Fruit fly (Drosophila melanogaster) whole organism, embryonic: ENCODE measurements around the gene CG6527.

Experiments
- Atf6 ChIP-seq: fragments of 200-800 bp; sonication (Bioruptor generic); IDR thresholded peaks from 2 replicates; pipeline ENCODE4 v1.3.6; 2022; ENCODE audit warnings: missing biosample characterization, missing genetic modification characterization
- CG11696 ChIP-seq: fragments of 200-800 bp; sonication (Bioruptor generic); IDR thresholded peaks from 2 replicates; pipeline ENCODE4 v1.3.6; 2022; ENCODE audit warnings: missing biosample characterization, missing genetic modification characterization
- CG14710 ChIP-seq: fragments of 200-800 bp; sonication (Bioruptor generic); optimal IDR thresholded peaks from 3 replicates; lab custom pipeline; 2019; ENCODE audit warnings: missing biosample characterization, mild to moderate bottlenecking, missing genetic modification characterization, moderate library complexity
- CG15073 ChIP-seq: fragments of 200-800 bp; sonication (Bioruptor generic); optimal IDR thresholded peaks from 2 replicates; lab custom pipeline; 2016; ENCODE audit warnings: missing biosample characterization, missing genetic modification characterization
- CG15269 ChIP-seq: fragments of 200-800 bp; sonication (Bioruptor generic); optimal IDR thresholded peaks from 2 replicates; lab custom pipeline; 2018; ENCODE audit warnings: missing biosample characterization, mild to moderate bottlenecking, missing genetic modification characterization, moderate library complexity
- CG1603 ChIP-seq: fragments of 200-800 bp; sonication (Bioruptor generic); optimal IDR thresholded peaks from 2 replicates; lab custom pipeline; 2019; ENCODE audit warnings: missing biosample characterization, mild to moderate bottlenecking, missing genetic modification characterization, moderate library complexity
- CG16813 ChIP-seq: fragments of 200-800 bp; sonication (Bioruptor generic); IDR thresholded peaks from 3 replicates; pipeline ENCODE4 v1.3.6; 2022; ENCODE audit warnings: missing biosample characterization, missing genetic modification characterization; ENCODE audit not compliant: partially characterized antibody
- CG17385 ChIP-seq: fragments of 200-800 bp; sonication (Bioruptor generic); optimal IDR thresholded peaks from 3 replicates; lab custom pipeline; 2018; ENCODE audit warnings: missing biosample characterization, mild to moderate bottlenecking, missing genetic modification characterization
- CG2116 ChIP-seq: fragments of 200-800 bp; sonication (Bioruptor generic); optimal IDR thresholded peaks from 3 replicates; lab custom pipeline; 2018; ENCODE audit warnings: missing biosample characterization, mild to moderate bottlenecking, missing genetic modification characterization
- CG2120 ChIP-seq: fragments of 200-800 bp; sonication (Bioruptor generic); optimal IDR thresholded peaks from 3 replicates; lab custom pipeline; 2016; ENCODE audit warnings: missing biosample characterization, missing genetic modification characterization
- CG2199 ChIP-seq: fragments of 200-800 bp; sonication (Bioruptor generic); IDR thresholded peaks from 3 replicates; pipeline ENCODE4 v1.3.6; 2022; ENCODE audit warnings: missing biosample characterization, missing genetic modification characterization
- CG2712 ChIP-seq: fragments of 200-800 bp; optimal IDR thresholded peaks from 3 replicates; lab custom pipeline; 2019; ENCODE audit warnings: missing biosample characterization, mild to moderate bottlenecking, missing genetic modification characterization, moderate library complexity
- CG2889 ChIP-seq: fragments of 200-800 bp; sonication (Bioruptor generic); IDR thresholded peaks from 3 replicates; pipeline ENCODE4 v1.3.6; 2022; ENCODE audit warnings: missing biosample characterization, missing genetic modification characterization
- CG33213 ChIP-seq: fragments of 200-800 bp; sonication (Bioruptor generic); optimal IDR thresholded peaks from 3 replicates; lab custom pipeline; 2016; ENCODE audit warnings: missing biosample characterization, missing genetic modification characterization
- CG4282 ChIP-seq: fragments of 200-800 bp; sonication (Bioruptor generic); optimal IDR thresholded peaks from 2 replicates; lab custom pipeline; 2016; ENCODE audit warnings: missing biosample characterization, missing genetic modification characterization
- CG4360 ChIP-seq: fragments of 200-800 bp; sonication (Bioruptor generic); IDR thresholded peaks from 2 replicates; pipeline ENCODE4 v1.3.6; 2022; ENCODE audit warnings: missing biosample characterization, missing genetic modification characterization
- CG4424 ChIP-seq: fragments of 200-800 bp; sonication (Bioruptor generic); optimal IDR thresholded peaks from 3 replicates; lab custom pipeline; 2016; ENCODE audit warnings: missing biosample characterization, missing genetic modification characterization
- CG4854 ChIP-seq: fragments of 200-800 bp; sonication (Bioruptor generic); optimal IDR thresholded peaks from 2 replicates; lab custom pipeline; 2016; ENCODE audit warnings: missing biosample characterization, missing genetic modification characterization, inconsistent platforms
- CG6254 ChIP-seq: fragments of 200-800 bp; sonication (Bioruptor generic); optimal IDR thresholded peaks from 3 replicates; lab custom pipeline; 2017; ENCODE audit warnings: mild to moderate bottlenecking, missing biosample characterization, missing genetic modification reagents, missing genetic modification characterization
- CG7839 ChIP-seq: fragments of 200-800 bp; sonication (Bioruptor generic); optimal IDR thresholded peaks from 3 replicates; lab custom pipeline; 2018; ENCODE audit warnings: missing biosample characterization, mild to moderate bottlenecking, missing genetic modification characterization, moderate library complexity
- CG8944 ChIP-seq: fragments of 200-800 bp; sonication (Bioruptor generic); optimal IDR thresholded peaks from 3 replicates; lab custom pipeline; 2016; ENCODE audit warnings: missing biosample characterization, missing genetic modification characterization
- Dbx ChIP-seq: fragments of 200-800 bp; sonication (Bioruptor generic); IDR thresholded peaks from 3 replicates; pipeline ENCODE4 v1.3.6; 2022; ENCODE audit warnings: missing biosample characterization, missing genetic modification characterization
- Deaf1 ChIP-seq: fragments of 200-800 bp; optimal IDR thresholded peaks from 3 replicates; lab custom pipeline; 2019; ENCODE audit warnings: missing biosample characterization, mild to moderate bottlenecking, missing genetic modification characterization, moderate library complexity
- Elba2 ChIP-seq: fragments of 200-800 bp; sonication (Bioruptor generic); optimal IDR thresholded peaks from 3 replicates; lab custom pipeline; 2016; ENCODE audit warnings: missing biosample characterization, missing genetic modification characterization
- HHEX ChIP-seq: fragments of 200-800 bp; sonication (Bioruptor generic); optimal IDR thresholded peaks from 3 replicates; lab custom pipeline; 2017; ENCODE audit warnings: missing biosample characterization, mild to moderate bottlenecking, missing genetic modification characterization, missing genetic modification reagents
- Hand ChIP-seq: fragments of 200-800 bp; sonication (Bioruptor generic); optimal IDR thresholded peaks from 2 replicates; lab custom pipeline; 2017; ENCODE audit warnings: mild to moderate bottlenecking, missing biosample characterization, missing genetic modification reagents, missing genetic modification characterization
- Hr39 ChIP-seq: fragments of >200 bp; optimal IDR thresholded peaks from 2 replicates; lab custom pipeline; 2017
- Mad ChIP-seq: fragments of 200-800 bp; sonication (Bioruptor generic); optimal IDR thresholded peaks from 2 replicates; lab custom pipeline; 2016; ENCODE audit warnings: missing biosample characterization, missing genetic modification characterization
- Max ChIP-seq: fragments of 200-800 bp; sonication (Bioruptor generic); optimal IDR thresholded peaks from 2 replicates; lab custom pipeline; 2016; ENCODE audit warnings: missing biosample characterization, mild to moderate bottlenecking, missing genetic modification characterization
- Six4 ChIP-seq: fragments of 200-800 bp; sonication (Bioruptor generic); optimal IDR thresholded peaks from 2 replicates; lab custom pipeline; 2016; ENCODE audit warnings: missing biosample characterization, missing genetic modification characterization
- Sox102F ChIP-seq: fragments of 200-800 bp; sonication (Bioruptor generic); optimal IDR thresholded peaks from 2 replicates; lab custom pipeline; 2018; ENCODE audit warnings: missing biosample characterization, mild to moderate bottlenecking, missing genetic modification characterization, moderate library complexity
- Sry-δ ChIP-seq: fragments of 200-800 bp; sonication (Bioruptor generic); optimal IDR thresholded peaks from 2 replicates; lab custom pipeline; 2016; ENCODE audit warnings: missing biosample characterization, missing genetic modification characterization
- Ssrp ChIP-seq: fragments of 200-800 bp; sonication (Bioruptor generic); optimal IDR thresholded peaks from 2 replicates; lab custom pipeline; 2018; ENCODE audit warnings: missing biosample characterization, mild to moderate bottlenecking, missing genetic modification characterization, moderate library complexity
- Vsx1 ChIP-seq: fragments of 200-800 bp; sonication (Bioruptor generic); optimal IDR thresholded peaks from 2 replicates; lab custom pipeline; 2017; ENCODE audit warnings: missing biosample characterization, mild to moderate bottlenecking, missing genetic modification characterization, missing genetic modification reagents
- Xrp1 ChIP-seq: fragments of 200-800 bp; sonication (Bioruptor generic); IDR thresholded peaks from 2 replicates; pipeline ENCODE4 v1.3.6; 2022; ENCODE audit warnings: missing biosample characterization, missing genetic modification characterization
- ara ChIP-seq: fragments of 200-800 bp; sonication (Bioruptor generic); IDR thresholded peaks from 2 replicates; pipeline ENCODE4 v1.3.6; 2022; ENCODE audit warnings: missing biosample characterization, missing genetic modification characterization
- disco-r ChIP-seq: fragments of 200-800 bp; sonication (Bioruptor generic); optimal IDR thresholded peaks from 2 replicates; lab custom pipeline; 2016; ENCODE audit warnings: missing biosample characterization, missing genetic modification characterization
- dmrt99B ChIP-seq: fragments of 200-800 bp; sonication (Bioruptor generic); optimal IDR thresholded peaks from 2 replicates; lab custom pipeline; 2018; ENCODE audit warnings: missing biosample characterization, mild to moderate bottlenecking, missing genetic modification characterization, moderate library complexity
- dysf ChIP-seq: fragments of 200-800 bp; sonication (Bioruptor generic); IDR thresholded peaks from 3 replicates; pipeline ENCODE4 v1.3.6; 2022; ENCODE audit warnings: missing biosample characterization, missing genetic modification characterization
- ems ChIP-seq: fragments of 200-800 bp; sonication (Bioruptor generic); optimal IDR thresholded peaks from 3 replicates; lab custom pipeline; 2016; ENCODE audit warnings: missing biosample characterization, missing genetic modification characterization
- en ChIP-seq: fragments of 200-800 bp; sonication (Bioruptor generic); optimal IDR thresholded peaks from 2 replicates; lab custom pipeline; 2016; ENCODE audit warnings: missing biosample characterization, missing genetic modification characterization
- fu2 ChIP-seq: fragments of 200-800 bp; sonication (Bioruptor generic); optimal IDR thresholded peaks from 2 replicates; lab custom pipeline; 2016; ENCODE audit warnings: missing biosample characterization, missing genetic modification characterization
- luna ChIP-seq: fragments of 200-800 bp; sonication (Bioruptor generic); optimal IDR thresholded peaks from 2 replicates; lab custom pipeline; 2016; ENCODE audit warnings: missing biosample characterization, missing genetic modification characterization
- onecut ChIP-seq: fragments of 200-800 bp; sonication (Bioruptor generic); IDR thresholded peaks from 2 replicates; pipeline ENCODE4 v1.3.6; 2022; ENCODE audit warnings: missing biosample characterization, missing genetic modification characterization
- otp ChIP-seq: fragments of 200-800 bp; sonication (Bioruptor generic); IDR thresholded peaks from 3 replicates; pipeline ENCODE4, ENCODE4 v1.3.6; 2022; ENCODE audit warnings: missing biosample characterization, missing genetic modification characterization
- pros ChIP-seq: fragments of 200-800 bp; sonication (Bioruptor generic); optimal IDR thresholded peaks from 3 replicates; lab custom pipeline; 2019; ENCODE audit warnings: missing biosample characterization, mild to moderate bottlenecking, missing genetic modification characterization, moderate library complexity
- row ChIP-seq: fragments of 200-800 bp; sonication (Bioruptor generic); IDR thresholded peaks from 3 replicates; pipeline ENCODE4 v1.3.6; 2022; ENCODE audit warnings: missing biosample characterization, missing genetic modification characterization
- run ChIP-seq: fragments of 200-800 bp; sonication (Bioruptor generic); optimal IDR thresholded peaks from 3 replicates; lab custom pipeline; 2018; ENCODE audit warnings: missing biosample characterization, mild to moderate bottlenecking, missing genetic modification characterization
- stwl ChIP-seq: fragments of 200-800 bp; sonication (Bioruptor generic); optimal IDR thresholded peaks from 3 replicates; lab custom pipeline; 2018; ENCODE audit warnings: missing biosample characterization, mild to moderate bottlenecking, missing genetic modification characterization, moderate library complexity
- tap ChIP-seq: fragments of 200-800 bp; optimal IDR thresholded peaks from 3 replicates; lab custom pipeline; 2019; ENCODE audit warnings: missing biosample characterization, mild to moderate bottlenecking, missing genetic modification characterization, moderate library complexity
- vfl ChIP-seq: fragments of 200-800 bp; sonication (Bioruptor generic); optimal IDR thresholded peaks from 2 replicates; lab custom pipeline; 2016; ENCODE audit warnings: missing biosample characterization, missing genetic modification characterization
- wor ChIP-seq: fragments of 200-800 bp; sonication (Bioruptor generic); IDR thresholded peaks from 2 replicates; pipeline ENCODE4 v1.3.6; 2022; ENCODE audit warnings: missing biosample characterization, missing genetic modification characterization

CG6527 gene

dm6 chr3L:10554489-10554888, 4.4 kb downstream of the CG6527 start (continued):
- TF ChIP-seq dmrt99B (tag; lab: Kevin White, UChicago), result peak; percentile 91
- TF ChIP-seq run, result peak; percentile 59
- peak; percentile 94 for TF ChIP-seq Xrp1 (GFP tag; lab: Robert Waterston, UW)
- TF ChIP-seq row (GFP tag; lab: Robert Waterston, UW), result peak; percentile 91
- no peak for TF ChIP-seq pros
- TF ChIP-seq Six4 (GFP tag; lab: Kevin White, UChicago), result peak; percentile 90
- peak; percentile 78 for TF ChIP-seq wor (GFP tag; lab: Robert Waterston, UW)
- peak; percentile 67 for TF ChIP-seq Hand
- peak; percentile 47 for TF ChIP-seq Sry-δ
- TF ChIP-seq disco-r (GFP tag; lab: Kevin White, UChicago), result peak; percentile 52
- peak; percentile 62 for TF ChIP-seq CG8944
- TF ChIP-seq Hr39 (lab: Kevin White, UChicago), result no peak
- TF ChIP-seq onecut (GFP tag; lab: Robert Waterston, UW), result peak; percentile 77
- peak; percentile 79 for TF ChIP-seq otp (GFP tag; lab: Robert Waterston, UW)
- peak; percentile 82 for TF ChIP-seq Sox102F
- peak; percentile 80; the same call in 2 of the 3 replicates for TF ChIP-seq dysf (GFP tag; lab: Robert Waterston, UW)
- TF ChIP-seq fu2, result peak; percentile 8
- TF ChIP-seq CG6254 (GFP tag; lab: Kevin White, UChicago), result peak; percentile 90
- peak; percentile 67 for TF ChIP-seq Atf6 (GFP tag; lab: Robert Waterston, UW)
- TF ChIP-seq Dbx (GFP tag; lab: Robert Waterston, UW), result peak; percentile 71; the same call in 2 of the 3 replicates
- peak; percentile 86 for TF ChIP-seq Ssrp (tag; lab: Kevin White, UChicago)
- peak; percentile 93 for TF ChIP-seq CG4424
- TF ChIP-seq CG4854 (GFP tag; lab: Kevin White, UChicago), result peak; percentile 82
- TF ChIP-seq ems (GFP tag; lab: Kevin White, UChicago), result peak; percentile 74
- TF ChIP-seq CG16813 (GFP tag; lab: Robert Waterston, UW), result no peak
- peak; percentile 90 for TF ChIP-seq CG7839 (tag; lab: Kevin White, UChicago)
- TF ChIP-seq CG2199, result peak; percentile 77; the same call in 1 of the 3 replicates
- peak; percentile 94 for TF ChIP-seq CG2712 (tag; lab: Kevin White, UChicago)
- TF ChIP-seq HHEX (GFP tag; lab: Kevin White, UChicago), result peak; percentile 78
- TF ChIP-seq ara (GFP tag; lab: Robert Waterston, UW), result peak; percentile 93
- TF ChIP-seq Elba2 (GFP tag; lab: Kevin White, UChicago), result peak; percentile 20
- TF ChIP-seq CG1603 (tag; lab: Kevin White, UChicago), result peak; percentile 92
- TF ChIP-seq tap (tag; lab: Kevin White, UChicago), result peak; percentile 93
- TF ChIP-seq luna (GFP tag; lab: Kevin White, UChicago), result no peak
- peak; percentile 26 for TF ChIP-seq CG15073 (GFP tag; lab: Kevin White, UChicago)
- peak; percentile 80 for TF ChIP-seq CG15269 (tag; lab: Kevin White, UChicago)
- TF ChIP-seq CG11696 (GFP tag; lab: Robert Waterston, UW), result peak; percentile 69
- TF ChIP-seq CG14710 (tag; lab: Kevin White, UChicago), result peak; percentile 95
- no peak for TF ChIP-seq vfl (GFP tag; lab: Kevin White, UChicago)
- no peak for TF ChIP-seq CG2116 (GFP tag; lab: Kevin White, UChicago)
- no peak for TF ChIP-seq CG2889 (GFP tag; lab: Robert Waterston, UW)
- TF ChIP-seq Deaf1 (tag; lab: Kevin White, UChicago), result peak; percentile 67
- peak; percentile 55 for TF ChIP-seq Vsx1 (GFP tag; lab: Kevin White, UChicago)
- TF ChIP-seq en (GFP tag; lab: Kevin White, UChicago), result peak; percentile 39
- TF ChIP-seq CG4360 (GFP tag; lab: Robert Waterston, UW), result peak; percentile 66; the same call in 1 of the 2 replicates
- peak; percentile 65 for TF ChIP-seq CG33213 (GFP tag; lab: Kevin White, UChicago)
- peak; percentile 58 for TF ChIP-seq CG2120 (GFP tag; lab: Kevin White, UChicago)
- peak; percentile 47 for TF ChIP-seq stwl (tag; lab: Kevin White, UChicago)
- peak; percentile 73 for TF ChIP-seq Max (GFP tag; lab: Kevin White, UChicago)
- TF ChIP-seq CG17385 (GFP tag; lab: Kevin White, UChicago), result peak; percentile 70
- TF ChIP-seq CG4282 (GFP tag; lab: Kevin White, UChicago), result no peak
- TF ChIP-seq Mad (GFP tag; lab: Kevin White, UChicago), result peak; percentile 57
